Worm (Caenorhabditis elegans): Measurements from ENCODE around the gene clec-129.

Gene clec-129

DNA sequence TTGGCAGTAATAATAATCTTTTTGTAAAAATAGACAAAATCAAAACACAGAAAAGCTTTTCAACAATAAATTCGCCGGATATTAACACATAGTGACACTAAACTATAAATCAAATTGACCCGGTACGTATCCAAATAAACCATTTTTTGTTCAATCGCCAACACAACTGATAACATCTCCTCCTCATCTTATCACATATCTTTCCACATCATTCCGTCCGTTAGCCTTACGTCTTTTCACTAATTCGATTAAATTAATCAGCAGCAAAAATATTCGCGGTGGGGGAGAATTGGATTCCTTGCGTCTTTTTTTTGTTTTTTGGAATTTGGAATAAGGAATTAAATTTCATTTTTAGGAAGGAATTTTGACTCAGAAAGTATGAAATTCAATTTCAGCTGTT, 14.7 kb upstream of the clec-129 start:
- TF ChIP-seq ces-1 (GFP tag; optimal IDR thresholded peaks at IDR 0.05) (no peak), elt-3 (tag; optimal IDR thresholded peaks at IDR 0.05) (no peak), M03D4.4 (tag; optimal IDR thresholded peaks at IDR 0.05) (no peak), lin-32 (GFP tag; optimal IDR thresholded peaks at IDR 0.05) (no peak), mep-1 (tag; optimal IDR thresholded peaks at IDR 0.05) (no peak), tbx-8 (GFP tag; optimal IDR thresholded peaks at IDR 0.05) (no peak), unc-39 (tag; optimal IDR thresholded peaks at IDR 0.05) (no peak), drap-1 (GFP tag; optimal IDR thresholded peaks at IDR 0.05) (no peak), ztf-11 (tag; optimal IDR thresholded peaks at IDR 0.05) (no peak), lin-13 (tag; optimal IDR thresholded peaks at IDR 0.05) (no peak), snpc-4 (tag; optimal IDR thresholded peaks at IDR 0.05) (no peak), ceh-39 (tag; optimal IDR thresholded peaks at IDR 0.05) (no peak), nhr-12 (tag; optimal IDR thresholded peaks at IDR 0.05) (no peak), sem-2 (GFP tag; optimal IDR thresholded peaks at IDR 0.05) (no peak), bed-3 (GFP tag; optimal IDR thresholded peaks at IDR 0.05) (no peak)

DNA sequence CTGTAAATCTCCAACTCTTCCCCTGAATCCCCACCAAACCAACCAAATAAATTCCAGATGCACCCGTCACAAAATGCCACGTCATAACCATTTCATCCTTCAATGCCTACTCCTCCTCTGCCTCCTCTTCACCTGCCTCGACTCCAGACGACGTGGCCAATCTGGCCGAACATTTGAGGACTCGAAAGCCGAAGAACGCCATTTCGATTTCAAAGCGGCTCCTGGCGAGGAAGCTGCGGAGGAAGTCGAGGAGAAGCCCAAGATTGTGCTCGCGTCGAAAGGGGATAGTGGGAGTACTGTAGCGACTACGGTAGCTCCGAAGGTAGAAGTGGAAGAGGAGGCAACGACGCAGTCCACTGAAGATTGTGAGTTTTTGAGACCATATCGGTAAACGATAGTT, 13.9 kb upstream of the clec-129 start, which contains the start of gene lgc-45:
lgc-45 (plus strand) TSS at position 56 of the 400 bp plus-strand sequence.
- TF ChIP-seq elt-3 (tag; optimal IDR thresholded peaks at IDR 0.05) (no peak), lsy-2 (tag; optimal IDR thresholded peaks at IDR 0.05) (no peak), lin-13 (tag; optimal IDR thresholded peaks at IDR 0.05) (no peak), ceh-39 (tag; optimal IDR thresholded peaks at IDR 0.05) (no peak), zip-8 (tag; optimal IDR thresholded peaks at IDR 0.05) (no peak), ceh-43 (GFP tag; optimal IDR thresholded peaks at IDR 0.05) (no peak), ces-1 (GFP tag; optimal IDR thresholded peaks at IDR 0.05) (no peak), ceh-83 (GFP tag; optimal IDR thresholded peaks at IDR 0.05) (no peak), nhr-237 (tag; optimal IDR thresholded peaks at IDR 0.05) (no peak), mls-2 (tag; optimal IDR thresholded peaks at IDR 0.05) (no peak), pha-4 (tag; optimal IDR thresholded peaks at IDR 0.05) (no peak), elt-1 (tag; optimal IDR thresholded peaks at IDR 0.05; ENCODE audit: borderline replicate concordance, insufficient read depth) (no peak), sptf-1 (tag; optimal IDR thresholded peaks at IDR 0.05) (no peak), bed-3 (GFP tag; optimal IDR thresholded peaks at IDR 0.05) (no peak), unc-39 (tag; optimal IDR thresholded peaks at IDR 0.05) (no peak), snpc-4 (tag; optimal IDR thresholded peaks at IDR 0.05) (no peak), ztf-11 (tag; optimal IDR thresholded peaks at IDR 0.05) (no peak), drap-1 (GFP tag; optimal IDR thresholded peaks at IDR 0.05) (no peak), cnd-1 (tag; optimal IDR thresholded peaks at IDR 0.05) (no peak), nhr-12 (tag; optimal IDR thresholded peaks at IDR 0.05) (no peak)

ce11 chrII:3560592-3560991, 10.7 kb upstream of the clec-129 start, which contains the start of gene W10G11.1:
Gene W10G11.1 (minus strand): TSS chrII:3560692.
- TF ChIP-seq ceh-39 (tag; optimal IDR thresholded peaks at IDR 0.05) = no peak
- no peak for TF ChIP-seq ces-1 (GFP tag; optimal IDR thresholded peaks at IDR 0.05)
- no peak for TF ChIP-seq elt-3 (tag; optimal IDR thresholded peaks at IDR 0.05)
- TF ChIP-seq sem-2 (GFP tag; optimal IDR thresholded peaks at IDR 0.05) = no peak
- TF ChIP-seq flh-1 (GFP tag; optimal IDR thresholded peaks at IDR 0.05) = no peak
- TF ChIP-seq drap-1 (GFP tag; optimal IDR thresholded peaks at IDR 0.05) = no peak
- TF ChIP-seq unc-62 (GFP tag; optimal IDR thresholded peaks at IDR 0.05) = no peak
- no peak for TF ChIP-seq zip-8 (tag; optimal IDR thresholded peaks at IDR 0.05)
- no peak for TF ChIP-seq nhr-28 (tag; optimal IDR thresholded peaks at IDR 0.05)

ce11 chrII:3561561-3561960, 9.7 kb upstream of the clec-129 start, which contains the start of gene W10G11.2:
Gene W10G11.2 (minus strand): TSS chrII:3561661.
- TF ChIP-seq M03D4.4 (tag; optimal IDR thresholded peaks at IDR 0.05) (no peak), bed-3 (GFP tag; optimal IDR thresholded peaks at IDR 0.05) (no peak), elt-3 (tag; optimal IDR thresholded peaks at IDR 0.05) (no peak), cnd-1 (tag; optimal IDR thresholded peaks at IDR 0.05) (no peak), nhr-28 (tag; optimal IDR thresholded peaks at IDR 0.05) (no peak), sem-2 (GFP tag; optimal IDR thresholded peaks at IDR 0.05) (no peak), elt-1 (tag; optimal IDR thresholded peaks at IDR 0.05; ENCODE audit: borderline replicate concordance, insufficient read depth) (no peak), lin-13 (tag; optimal IDR thresholded peaks at IDR 0.05) (no peak), unc-120 (tag; optimal IDR thresholded peaks at IDR 0.05; ENCODE audit: poor library complexity, severe bottlenecking) (no peak), nhr-2 (tag; optimal IDR thresholded peaks at IDR 0.05) (no peak), lin-32 (GFP tag; optimal IDR thresholded peaks at IDR 0.05) (no peak), flh-1 (GFP tag; optimal IDR thresholded peaks at IDR 0.05) (no peak), hlh-1 (tag; optimal IDR thresholded peaks at IDR 0.05) (no peak), blmp-1 (tag; optimal IDR thresholded peaks at IDR 0.05) (no peak), ceh-43 (GFP tag; optimal IDR thresholded peaks at IDR 0.05) (no peak), unc-62 (GFP tag; optimal IDR thresholded peaks at IDR 0.05) (no peak), nhr-12 (tag; optimal IDR thresholded peaks at IDR 0.05) (no peak), nhr-237 (tag; optimal IDR thresholded peaks at IDR 0.05) (no peak)

All from whole organism, mixed stage, embryonic.